Fruit fly (Drosophila melanogaster) whole organism, prepupa: ENCODE measurements around the gene Cad86C.
A peak's percentile ranks its signal among the peaks of the same experiment; 100 is the strongest.

Source experiments
- Blimp-1 ChIP-seq: fragments of 200-800 bp; sonication (Bioruptor generic); optimal IDR thresholded peaks from 3 replicates; lab custom pipeline; 2017; ENCODE audit warnings: missing biosample characterization, missing genetic modification characterization, mild to moderate bottlenecking, moderate library complexity, missing genetic modification reagents
- CG10631 ChIP-seq: fragments of 200-800 bp; sonication (Bioruptor generic); optimal IDR thresholded peaks from 2 replicates; lab custom pipeline; 2016; ENCODE audit warnings: missing biosample characterization, missing genetic modification characterization
- CG10669 ChIP-seq: fragments of 200-800 bp; sonication (Bioruptor generic); optimal IDR thresholded peaks from 3 replicates; lab custom pipeline; 2018; ENCODE audit warnings: missing biosample characterization, mild to moderate bottlenecking, missing genetic modification characterization, moderate library complexity
- CG11294 ChIP-seq: fragments of 200-800 bp; sonication (Bioruptor generic); IDR thresholded peaks from 2 replicates; pipeline ENCODE4 v1.3.6; 2022; ENCODE audit warnings: missing biosample characterization, missing genetic modification characterization
- CG11762 ChIP-seq: fragments of 200-800 bp; sonication (Bioruptor generic); optimal IDR thresholded peaks from 3 replicates; lab custom pipeline; 2016; ENCODE audit warnings: missing biosample characterization, missing genetic modification characterization; ENCODE audit not compliant: insufficient read depth
- CG11902 ChIP-seq: fragments of 200-800 bp; sonication (Bioruptor generic); optimal IDR thresholded peaks from 3 replicates; lab custom pipeline; 2016; ENCODE audit warnings: missing biosample characterization, missing genetic modification characterization
- CG15336 ChIP-seq: fragments of 200-800 bp; sonication (Bioruptor generic); IDR thresholded peaks from 2 replicates; pipeline ENCODE4 v1.3.6; 2022; ENCODE audit warnings: missing biosample characterization, missing genetic modification characterization
- CG16779 ChIP-seq: fragments of 200-800 bp; sonication (Bioruptor generic); optimal IDR thresholded peaks from 3 replicates; lab custom pipeline; 2017; ENCODE audit warnings: missing biosample characterization, mild to moderate bottlenecking, missing genetic modification characterization
- CG31627 ChIP-seq: fragments of 200-800 bp; sonication (Bioruptor generic); optimal IDR thresholded peaks from 3 replicates; lab custom pipeline; 2016; ENCODE audit warnings: missing biosample characterization, missing genetic modification characterization
- CG34406 ChIP-seq: fragments of 200-800 bp; sonication (Bioruptor generic); optimal IDR thresholded peaks from 3 replicates; lab custom pipeline; 2016; ENCODE audit warnings: missing biosample characterization, missing genetic modification characterization
- CG3919 ChIP-seq: fragments of 200-800 bp; sonication (Bioruptor generic); optimal IDR thresholded peaks from 3 replicates; lab custom pipeline; 2016; ENCODE audit warnings: missing biosample characterization, missing genetic modification characterization
- CG4318 ChIP-seq: fragments of 200-800 bp; sonication (Bioruptor generic); optimal IDR thresholded peaks from 3 replicates; lab custom pipeline; 2017; ENCODE audit warnings: missing biosample characterization, mild to moderate bottlenecking, missing genetic modification characterization
- CG6163 ChIP-seq: fragments of 200-800 bp; sonication (Bioruptor generic); IDR thresholded peaks from 3 replicates; pipeline ENCODE4 v1.3.6; 2022; ENCODE audit warnings: missing biosample characterization, missing genetic modification characterization
- CG6276 ChIP-seq: fragments of 200-800 bp; sonication (Bioruptor generic); optimal IDR thresholded peaks from 2 replicates; lab custom pipeline; 2017; ENCODE audit warnings: missing biosample characterization, mild to moderate bottlenecking, missing genetic modification characterization
- CG6792 ChIP-seq: fragments of 200-800 bp; sonication (Bioruptor generic); optimal IDR thresholded peaks from 3 replicates; lab custom pipeline; 2016; ENCODE audit warnings: missing biosample characterization, missing genetic modification characterization
- CG7368 ChIP-seq: fragments of 200-800 bp; sonication (Bioruptor generic); optimal IDR thresholded peaks from 3 replicates; lab custom pipeline; 2016; ENCODE audit warnings: missing biosample characterization, missing genetic modification characterization
- CG8119 ChIP-seq: fragments of 200-800 bp; sonication (Bioruptor generic); IDR thresholded peaks from 3 replicates; pipeline ENCODE4 v1.3.6; 2022; ENCODE audit warnings: missing biosample characterization, missing genetic modification characterization
- CG8319 ChIP-seq: fragments of 200-800 bp; sonication (Bioruptor generic); optimal IDR thresholded peaks from 3 replicates; lab custom pipeline; 2016; ENCODE audit warnings: missing biosample characterization, missing genetic modification characterization
- Eip75B ChIP-seq: fragments of 200-800 bp; sonication (Bioruptor generic); optimal IDR thresholded peaks from 3 replicates; lab custom pipeline; 2016; ENCODE audit warnings: missing biosample characterization, missing genetic modification characterization
- Eip78C ChIP-seq: fragments of 200-800 bp; sonication (Bioruptor generic); peaks from one replicate; lab custom pipeline; 2016; ENCODE audit warnings: missing biosample characterization, missing genetic modification characterization
- Ets21C ChIP-seq: fragments of 200-800 bp; sonication (Bioruptor generic); optimal IDR thresholded peaks from 3 replicates; lab custom pipeline; 2016; ENCODE audit warnings: missing biosample characterization, missing genetic modification characterization
- Met ChIP-seq: fragments of 200-800 bp; sonication (Bioruptor generic); optimal IDR thresholded peaks from 3 replicates; lab custom pipeline; 2016; ENCODE audit warnings: missing biosample characterization, missing genetic modification characterization
- OdsH ChIP-seq: fragments of 200-800 bp; sonication (Bioruptor generic); optimal IDR thresholded peaks from 3 replicates; lab custom pipeline; 2016; ENCODE audit warnings: missing biosample characterization, missing genetic modification characterization
- Smox ChIP-seq: fragments of 200-800 bp; sonication (Bioruptor generic); optimal IDR thresholded peaks from 3 replicates; lab custom pipeline; 2016; ENCODE audit warnings: missing biosample characterization, missing genetic modification characterization
- Sox102F ChIP-seq: fragments of 200-800 bp; sonication (Bioruptor generic); optimal IDR thresholded peaks from 2 replicates; lab custom pipeline; 2016; ENCODE audit warnings: missing biosample characterization, mild to moderate bottlenecking, missing genetic modification characterization
- acj6 ChIP-seq: fragments of 200-800 bp; sonication (Bioruptor generic); optimal IDR thresholded peaks from 3 replicates; lab custom pipeline; 2016; ENCODE audit warnings: missing biosample characterization, missing genetic modification characterization
- cyc ChIP-seq: fragments of 200-800 bp; sonication (Bioruptor generic); optimal IDR thresholded peaks from 3 replicates; lab custom pipeline; 2016; ENCODE audit warnings: missing biosample characterization, missing genetic modification characterization
- dac ChIP-seq: fragments of 200-800 bp; sonication (Bioruptor generic); optimal IDR thresholded peaks from 2 replicates; lab custom pipeline; 2017; ENCODE audit warnings: missing biosample characterization, mild to moderate bottlenecking, missing genetic modification characterization
- eg ChIP-seq: fragments of 200-800 bp; sonication (Bioruptor generic); IDR thresholded peaks from 3 replicates; pipeline ENCODE4 v1.3.6; 2022; ENCODE audit warnings: missing biosample characterization, missing genetic modification characterization
- fkh ChIP-seq: fragments of 200-800 bp; sonication (Bioruptor generic); optimal IDR thresholded peaks from 3 replicates; lab custom pipeline; 2017; ENCODE audit warnings: missing biosample characterization, mild to moderate bottlenecking, missing genetic modification characterization, moderate library complexity
- lz ChIP-seq: fragments of 200-800 bp; sonication (Bioruptor generic); optimal IDR thresholded peaks from 3 replicates; lab custom pipeline; 2016; ENCODE audit warnings: missing biosample characterization, missing genetic modification characterization
- net ChIP-seq: fragments of 200-800 bp; sonication (Bioruptor generic); optimal IDR thresholded peaks from 3 replicates; lab custom pipeline; 2016; ENCODE audit warnings: missing biosample characterization, missing genetic modification characterization
- salr ChIP-seq, 2 experiments: fragments of 200-800 bp; sonication (Bioruptor generic); optimal IDR thresholded peaks; 3 replicates each; lab custom pipeline; 2016 to 2018; ENCODE audit warnings: missing biosample characterization in 2 of 2, missing genetic modification characterization in 2 of 2, mild to moderate bottlenecking in 1 of 2
- spab ChIP-seq: fragments of 200-800 bp; sonication (Bioruptor generic); optimal IDR thresholded peaks from 2 replicates; lab custom pipeline; 2017; ENCODE audit warnings: missing biosample characterization, mild to moderate bottlenecking, missing genetic modification characterization, missing genetic modification reagents
- svp ChIP-seq: fragments of 200-800 bp; sonication (Bioruptor generic); peaks from one replicate; lab custom pipeline; 2016; ENCODE audit warnings: missing biosample characterization, missing genetic modification characterization

Gene Cad86C

DNA sequence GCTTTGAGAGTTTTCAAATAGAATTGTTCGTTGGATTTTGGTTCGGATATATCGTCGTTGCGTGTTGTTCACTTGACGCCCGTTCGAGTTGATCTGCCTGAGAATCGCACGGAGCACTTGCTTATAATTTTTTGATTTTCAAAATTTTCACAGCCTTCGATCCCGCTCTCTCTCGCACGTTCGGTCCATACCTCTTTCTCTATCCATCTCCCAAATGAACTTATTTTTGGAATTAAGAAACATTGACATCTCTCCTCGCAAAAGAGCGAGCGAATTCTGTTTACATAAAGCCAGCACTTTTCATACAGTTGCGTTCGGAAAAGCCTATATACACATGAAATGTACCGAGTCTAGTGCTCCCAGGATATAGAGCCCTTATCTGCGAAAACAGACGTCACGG, 49.6 kb upstream of the Cad86C start, which contains the start of the genes CG45076, CG45078 and fau:
Gene CG45076 (minus strand): TSS at position 101 of the 400 bp plus-strand sequence.
Gene CG45078 (minus strand): TSS at position 101 of the 400 bp plus-strand sequence.
Gene fau (minus strand): TSS at position 101 of the 400 bp plus-strand sequence.
- no peak for TF ChIP-seq CG11762 (GFP tag; lab: Kevin White, UChicago)
- TF ChIP-seq Eip78C, result peak; percentile 49
- TF ChIP-seq, all 60 proteins: peak for 1

DNA sequence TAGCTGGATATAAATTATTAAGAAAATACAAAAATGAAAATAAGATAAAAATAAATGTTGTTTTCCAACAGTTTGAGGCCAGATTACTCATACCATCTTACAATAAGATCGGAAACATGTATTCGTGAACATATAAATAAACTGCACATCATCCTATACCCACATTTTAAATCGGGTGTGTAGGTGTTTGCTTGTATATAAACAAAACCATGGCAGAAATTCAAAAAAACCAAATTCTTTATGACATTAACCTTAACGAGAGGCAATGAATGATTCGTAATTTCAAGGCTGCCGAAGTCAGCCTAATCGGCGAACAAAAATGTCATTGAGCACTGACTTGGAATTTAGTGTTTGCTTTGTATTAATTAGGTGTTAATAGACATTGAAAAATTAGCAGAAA, 48.7 kb upstream of the Cad86C start:
- no peak for TF ChIP-seq CG10669 (GFP tag; lab: Kevin White, UChicago)
- TF ChIP-seq CG8119, result no peak
- no peak for TF ChIP-seq CG11902
- no peak for TF ChIP-seq Smox (GFP tag; lab: Kevin White, UChicago)
- TF ChIP-seq svp (GFP tag; lab: Kevin White, UChicago), result no peak
- TF ChIP-seq Met (GFP tag; lab: Kevin White, UChicago), result no peak
- no peak for TF ChIP-seq eg
- TF ChIP-seq acj6 (GFP tag; lab: Kevin White, UChicago), result no peak

DNA sequence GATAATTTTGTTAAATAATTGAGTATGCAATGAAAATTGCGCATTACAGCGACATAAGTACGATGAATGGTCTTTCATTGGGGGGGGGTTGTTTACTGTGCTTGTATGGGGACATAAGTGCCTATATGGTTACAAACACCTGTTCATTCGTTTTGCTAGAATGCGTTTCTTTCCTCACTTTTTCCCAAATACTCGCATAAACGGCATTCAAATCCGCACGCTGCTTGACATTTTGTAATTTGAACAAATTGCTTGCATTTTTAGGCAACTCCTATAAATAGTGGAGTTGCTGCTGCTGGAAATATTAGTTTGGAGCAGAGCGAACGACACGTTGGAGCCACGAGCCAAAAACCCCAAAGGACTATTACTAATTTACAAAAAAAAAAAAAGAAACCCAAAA, 47.6 kb upstream of the Cad86C start, which contains the start of gene Desi:
Gene Desi (plus strand): TSS at position 301 of the 400 bp plus-strand sequence.
- no peak for TF ChIP-seq CG6276 (GFP tag; lab: Kevin White, UChicago)
- no peak for TF ChIP-seq CG31627 (GFP tag; lab: Kevin White, UChicago)

DNA sequence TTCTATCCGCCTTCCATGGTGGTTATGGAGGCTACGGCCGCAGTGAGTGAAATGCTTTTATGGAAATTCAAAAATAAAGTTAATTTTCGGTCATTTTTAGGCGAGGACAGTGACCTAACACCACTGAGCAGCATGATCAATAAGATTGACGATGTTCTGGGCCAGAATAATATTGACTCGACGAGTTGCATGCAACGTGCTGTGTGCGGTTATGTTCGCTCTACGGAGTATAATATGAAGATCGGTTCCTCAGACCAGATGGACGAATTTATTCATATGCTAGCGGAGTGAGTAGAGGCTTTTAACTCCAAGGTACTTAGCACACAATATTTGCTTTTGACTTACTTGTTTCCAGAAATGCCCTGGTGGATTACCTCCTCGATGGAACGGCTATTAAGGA, 46.7 kb upstream of the Cad86C start:
- TF ChIP-seq Blimp-1 (GFP tag; lab: Kevin White, UChicago) (no peak), spab (GFP tag; lab: Kevin White, UChicago) (no peak), CG7368 (GFP tag; lab: Kevin White, UChicago) (no peak), cyc (GFP tag; lab: Kevin White, UChicago) (no peak), CG4318 (no peak), CG6163 (GFP tag; lab: Robert Waterston, UW) (no peak), CG34406 (no peak), Sox102F (no peak), fkh (GFP tag; lab: Kevin White, UChicago) (no peak), Eip75B (GFP tag; lab: Kevin White, UChicago) (no peak), CG3919 (GFP tag; lab: Kevin White, UChicago) (no peak), salr (GFP tag; optimal IDR thresholded peaks at IDR 0.05; lab: Kevin White, UChicago) (no peak), OdsH (GFP tag; lab: Kevin White, UChicago) (no peak), CG11294 (no peak), CG16779 (no peak), net (GFP tag; lab: Kevin White, UChicago) (no peak), CG6792 (GFP tag; lab: Kevin White, UChicago) (no peak), lz (GFP tag; lab: Kevin White, UChicago) (no peak), CG6276 (GFP tag; lab: Kevin White, UChicago) (no peak), Smox (GFP tag; lab: Kevin White, UChicago) (no peak)

DNA sequence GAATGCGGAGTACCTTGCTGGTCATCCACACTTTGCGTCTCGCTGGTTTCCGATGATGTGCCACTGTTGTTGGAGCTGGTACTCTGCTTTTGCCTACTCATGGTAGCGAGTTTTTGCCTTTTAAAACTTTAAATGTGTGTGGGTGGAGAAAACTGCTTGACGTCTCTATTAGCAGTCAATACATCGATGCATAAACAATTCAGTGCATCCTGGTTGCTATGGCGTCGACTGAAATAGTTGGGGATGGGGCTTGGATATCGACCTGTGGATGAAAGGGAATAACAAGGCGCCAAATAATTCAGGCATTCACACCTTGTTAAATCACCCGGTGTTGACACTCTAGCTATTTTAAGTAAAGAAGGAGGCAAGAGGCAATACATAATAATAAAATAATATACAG, 44.7 kb upstream of the Cad86C start, which contains the start of gene CG42633:
Gene CG42633 (minus strand): TSS at position 101 of the 400 bp plus-strand sequence.
- TF ChIP-seq CG10631 (GFP tag; lab: Kevin White, UChicago) (no peak), Ets21C (no peak), CG15336 (GFP tag; lab: Robert Waterston, UW) (no peak), CG8319 (no peak), dac (GFP tag; lab: Kevin White, UChicago) (no peak), CG6276 (GFP tag; lab: Kevin White, UChicago) (no peak), acj6 (GFP tag; lab: Kevin White, UChicago) (no peak)
